Worm (Caenorhabditis elegans) whole organism, midembryonic: Measurements from ENCODE around the gene figl-1.

ENCODE experiments used
- flt-1 ChIP-seq: fragments of 200-800 bp; sonication (Bioruptor generic); IDR thresholded peaks from 2 replicates; pipeline ENCODE4 v1.3.6; 2022; ENCODE audit warnings: missing genetic modification characterization, missing compliant biosample characterization
- klf-2 ChIP-seq: fragments of 200-800 bp; sonication (Bioruptor generic); conservative IDR thresholded peaks from 2 replicates; pipeline ENCODE4 v1.3.6; 2022; ENCODE audit warnings: missing genetic modification reagents, missing genetic modification characterization, missing compliant biosample characterization
- ref-1 ChIP-seq: fragments of 200-800 bp; sonication (Bioruptor generic); conservative IDR thresholded peaks from 2 replicates; pipeline ENCODE4 v1.3.6; 2022; ENCODE audit warnings: missing genetic modification reagents, missing genetic modification characterization, missing compliant biosample characterization
- tab-1 ChIP-seq: fragments of 200-800 bp; sonication (Bioruptor generic); IDR thresholded peaks from 2 replicates; pipeline ENCODE4 v1.3.6; 2022; ENCODE audit warnings: missing genetic modification characterization, missing compliant biosample characterization
- ztf-29 ChIP-seq: fragments of 200-800 bp; sonication (Bioruptor generic); IDR thresholded peaks from 2 replicates; pipeline ENCODE4 v1.3.6; 2022; ENCODE audit warnings: missing genetic modification reagents, missing genetic modification characterization, missing compliant biosample characterization

ce11 chrV:4315057-4315456, 30.7 kb downstream of the figl-1 start, which contains the start of gene srh-192:
- TF ChIP-seq ref-1 (GFP tag; lab: Robert Waterston, UW) (no peak), klf-2 (no peak), ztf-29 (GFP tag; lab: Robert Waterston, UW) (no peak), tab-1 (no peak), flt-1 (GFP tag; lab: Robert Waterston, UW) (no peak)
